Fruit fly (Drosophila melanogaster): ENCODE measurements around the gene Rpn10.

dm6 chr3L:21516716-21517266 is 20.0 kb upstream of the Rpn10 start:
- TF ChIP-seq acj6 (GFP tag; optimal IDR thresholded peaks at IDR 0.05) (peak; percentile 31), fd59A (GFP tag; optimal IDR thresholded peaks at IDR 0.05) (no peak), CG32006 (GFP tag; optimal IDR thresholded peaks at IDR 0.05) (peak; percentile 24), net (GFP tag; optimal IDR thresholded peaks at IDR 0.05) (peak; percentile 25), Hr39 (GFP tag; optimal IDR thresholded peaks at IDR 0.05) (peak; percentile 54), topi (GFP tag; optimal IDR thresholded peaks at IDR 0.05) (peak; percentile 52)

Data from whole organism, prepupa.